Worm (Caenorhabditis elegans) whole organism, young adult: ENCODE data around the gene mdt-9.

ENCODE experiments used
- ceh-91 ChIP-seq: fragments of 200-800 bp; sonication (Bioruptor generic); IDR thresholded peaks from 2 replicates; pipeline ENCODE4 v1.3.6; 2022; ENCODE audit warnings: missing genetic modification reagents, missing genetic modification characterization, missing compliant biosample characterization
- dox-1 ChIP-seq: fragments of 200-800 bp; sonication (Bioruptor generic); IDR thresholded peaks from 2 replicates; pipeline ENCODE4 v1.3.6; 2022; ENCODE audit warnings: missing genetic modification reagents, missing genetic modification characterization, missing compliant biosample characterization
- efl-1 ChIP-seq: fragments of 150-350 bp; optimal IDR thresholded peaks from 2 replicates; lab custom pipeline; 2014; ENCODE audit warnings: missing biosample characterization, missing genetic modification reagents, missing genetic modification characterization
- ekl-4 ChIP-seq: fragments of 200-800 bp; sonication (Bioruptor generic); IDR thresholded peaks from 2 replicates; pipeline ENCODE4 v1.3.6; 2022; ENCODE audit warnings: missing genetic modification reagents, missing genetic modification characterization, missing compliant biosample characterization
- hmg-20 ChIP-seq: fragments of 200-800 bp; sonication (Bioruptor generic); IDR thresholded peaks from 2 replicates; pipeline ENCODE4 v1.3.6; 2022; ENCODE audit warnings: missing genetic modification reagents, missing genetic modification characterization, missing compliant biosample characterization
- madf-6 ChIP-seq: fragments of 200-800 bp; sonication (Bioruptor generic); IDR thresholded peaks from 2 replicates; pipeline ENCODE4 v1.3.6; 2022; ENCODE audit warnings: missing genetic modification reagents, missing genetic modification characterization, missing compliant biosample characterization
- ztf-6 ChIP-seq: fragments of 200-800 bp; sonication (Bioruptor generic); IDR thresholded peaks from 2 replicates; pipeline ENCODE4 v1.3.6; 2022; ENCODE audit warnings: missing genetic modification reagents, missing genetic modification characterization, missing compliant biosample characterization

DNA sequence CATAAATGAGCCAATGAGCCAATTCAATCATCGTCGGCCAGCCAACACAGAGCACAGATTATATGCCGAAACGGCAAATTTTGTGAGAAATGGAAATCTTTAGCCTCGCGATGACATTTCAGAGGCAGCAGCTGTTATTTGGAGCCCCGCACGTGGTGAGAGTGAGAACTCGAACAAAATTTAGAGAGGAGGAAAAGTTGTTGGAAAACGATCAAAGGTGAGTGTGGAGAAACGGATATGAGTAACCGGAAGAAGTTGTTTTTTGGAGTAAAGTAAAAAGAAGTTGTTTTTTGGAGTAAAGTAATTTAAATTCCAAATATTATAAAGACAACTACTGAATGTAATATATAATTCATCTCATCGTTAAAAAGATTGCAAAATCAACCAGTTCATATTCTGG, 12.5 kb downstream of the mdt-9 start, which contains the start of gene Y62E10A.13:
- TF ChIP-seq efl-1 (GFP tag; lab: Kevin White, UChicago): no peak
- TF ChIP-seq ekl-4 (GFP tag; lab: Robert Waterston, UW): no peak
- no peak for TF ChIP-seq hmg-20 (GFP tag; lab: Robert Waterston, UW)
- TF ChIP-seq ztf-6: no peak
- TF ChIP-seq dox-1: no peak
- peak; percentile 64 for TF ChIP-seq madf-6 (GFP tag; lab: Robert Waterston, UW)
- no peak for TF ChIP-seq ceh-91 (GFP tag; lab: Robert Waterston, UW)
